Worm (Caenorhabditis elegans) whole organism, L4/young adult: ENCODE data around the gene W09D6.1.

Experiments used
- W03F9.2 ChIP-seq: fragments of 150-350 bp; optimal IDR thresholded peaks from 2 replicates; lab custom pipeline; 2014; ENCODE audit warnings: missing biosample characterization, missing genetic modification characterization
- dao-5 ChIP-seq: sonication (generic microtip); optimal IDR thresholded peaks from 2 replicates; lab custom pipeline; 2016; ENCODE audit warnings: missing genotype, missing genetic modification characterization, moderate library complexity, missing compliant biosample characterization
- him-1 ChIP-seq: sonication (generic microtip); optimal IDR thresholded peaks from 2 replicates; lab custom pipeline; 2016; ENCODE audit warnings: missing genotype, missing genetic modification reagents, missing genetic modification characterization, missing compliant biosample characterization

- TF ChIP-seq W03F9.2 (tag; lab: Kevin White, UChicago) (no peak), dao-5 (no peak), him-1 (no peak)
Observed at ce11 chrIII:11076743-11077142, 8.1 kb downstream of the W09D6.1 start.
